Worm (Caenorhabditis elegans) whole organism, late embryonic: ENCODE results near the gene sulp-2.

Source experiments
- C08G9.2 ChIP-seq: sonication (generic microtip); optimal IDR thresholded peaks from 2 replicates; lab custom pipeline; 2016; ENCODE audit warnings: mild to moderate bottlenecking, missing genetic modification characterization, moderate library complexity, missing compliant biosample characterization
- T23F11.4 ChIP-seq: fragments of 200-800 bp; sonication (Bioruptor generic); optimal IDR thresholded peaks from 2 replicates; lab custom pipeline; 2018; ENCODE audit warnings: mild to moderate bottlenecking, missing genetic modification characterization, missing compliant biosample characterization
- ahr-1 ChIP-seq: sonication (generic microtip); optimal IDR thresholded peaks from 2 replicates; lab custom pipeline; 2016; ENCODE audit warnings: missing genetic modification characterization, missing compliant biosample characterization
- ceh-18 ChIP-seq: sonication (generic microtip); optimal IDR thresholded peaks from 2 replicates; lab custom pipeline; 2016; ENCODE audit warnings: missing genetic modification characterization, missing compliant biosample characterization
- ceh-19 ChIP-seq: fragments of 200-800 bp; sonication (Bioruptor generic); optimal IDR thresholded peaks from 2 replicates; lab custom pipeline; 2018; ENCODE audit warnings: mild to moderate bottlenecking, missing genetic modification characterization, missing compliant biosample characterization
- ceh-22 ChIP-seq: sonication (generic microtip); optimal IDR thresholded peaks from 2 replicates; lab custom pipeline; 2017; ENCODE audit warnings: missing biosample characterization, missing genetic modification characterization
- ceh-48 ChIP-seq: sonication (generic microtip); optimal IDR thresholded peaks from 2 replicates; lab custom pipeline; 2016; ENCODE audit warnings: missing genetic modification characterization, inconsistent platforms, missing compliant biosample characterization
- dmd-4 ChIP-seq: sonication (generic microtip); optimal IDR thresholded peaks from 2 replicates; lab custom pipeline; 2016; ENCODE audit warnings: borderline replicate concordance, missing genetic modification characterization, missing compliant biosample characterization
- elt-2 ChIP-seq: sonication (generic microtip); optimal IDR thresholded peaks from 2 replicates; lab custom pipeline; 2016; ENCODE audit warnings: missing genetic modification reagents, missing genetic modification characterization, missing compliant biosample characterization
- ets-4 ChIP-seq: sonication (generic microtip); optimal IDR thresholded peaks from 2 replicates; lab custom pipeline; 2016; ENCODE audit warnings: missing genetic modification characterization, missing compliant biosample characterization
- eyg-1 ChIP-seq: sonication (generic microtip); optimal IDR thresholded peaks from 2 replicates; lab custom pipeline; 2016; ENCODE audit warnings: missing genotype, missing genetic modification characterization, missing compliant biosample characterization
- fax-1 ChIP-seq: sonication (generic microtip); optimal IDR thresholded peaks from 2 replicates; lab custom pipeline; 2016; ENCODE audit warnings: missing genotype, missing genetic modification characterization, missing compliant biosample characterization
- fkh-6 ChIP-seq: sonication (generic microtip); optimal IDR thresholded peaks from 2 replicates; lab custom pipeline; 2016; ENCODE audit warnings: missing genetic modification characterization, missing compliant biosample characterization
- gmeb-2 ChIP-seq: sonication (generic microtip); optimal IDR thresholded peaks from 2 replicates; lab custom pipeline; 2016; ENCODE audit warnings: missing genetic modification characterization, inconsistent platforms, missing compliant biosample characterization
- hlh-15 ChIP-seq: sonication (generic microtip); optimal IDR thresholded peaks from 2 replicates; lab custom pipeline; 2016; ENCODE audit warnings: missing genetic modification characterization, missing compliant biosample characterization
- hlh-30 ChIP-seq: sonication (generic microtip); optimal IDR thresholded peaks from 2 replicates; lab custom pipeline; 2017; ENCODE audit warnings: antibody characterized with exemption, missing genetic modification characterization, missing compliant biosample characterization; ENCODE audit not compliant: insufficient read depth
- hlh-6 ChIP-seq: sonication (generic microtip); optimal IDR thresholded peaks from 2 replicates; lab custom pipeline; 2016; ENCODE audit warnings: missing genotype, missing genetic modification characterization, missing compliant biosample characterization
- hlh-8 ChIP-seq: sonication (generic microtip); optimal IDR thresholded peaks from 2 replicates; lab custom pipeline; 2016; ENCODE audit warnings: missing genotype, missing genetic modification characterization, missing compliant biosample characterization
- lim-6 ChIP-seq: sonication (generic microtip); optimal IDR thresholded peaks from 2 replicates; lab custom pipeline; 2016; ENCODE audit warnings: missing genetic modification characterization, missing compliant biosample characterization
- lin-11 ChIP-seq: fragments of 200-800 bp; sonication (Bioruptor generic); optimal IDR thresholded peaks from 2 replicates; lab custom pipeline; 2018; ENCODE audit warnings: mild to moderate bottlenecking, missing genetic modification characterization, missing compliant biosample characterization
- npax-4 ChIP-seq: sonication (generic microtip); optimal IDR thresholded peaks from 2 replicates; lab custom pipeline; 2016; ENCODE audit warnings: missing genetic modification characterization, missing compliant biosample characterization
- pag-3 ChIP-seq: sonication (generic microtip); optimal IDR thresholded peaks from 2 replicates; lab custom pipeline; 2016; ENCODE audit warnings: missing compliant biosample characterization, missing genetic modification characterization, borderline replicate concordance
- pax-1 ChIP-seq: fragments of 150-350 bp; optimal IDR thresholded peaks from 2 replicates; lab custom pipeline; 2014; ENCODE audit warnings: missing biosample characterization, missing genetic modification characterization
- ref-2 ChIP-seq: sonication (generic microtip); optimal IDR thresholded peaks from 2 replicates; lab custom pipeline; 2016; ENCODE audit warnings: missing genetic modification characterization, missing compliant biosample characterization
- rnt-1 ChIP-seq: sonication (generic microtip); optimal IDR thresholded peaks from 2 replicates; lab custom pipeline; 2016; ENCODE audit warnings: missing genetic modification characterization, missing compliant biosample characterization
- tbx-2 ChIP-seq: sonication (generic microtip); optimal IDR thresholded peaks from 2 replicates; lab custom pipeline; 2016; ENCODE audit warnings: missing genetic modification characterization, missing compliant biosample characterization
- ttx-3 ChIP-seq: sonication (generic microtip); optimal IDR thresholded peaks from 2 replicates; lab custom pipeline; 2016; ENCODE audit warnings: missing genetic modification reagents, missing genetic modification characterization, missing compliant biosample characterization
- unc-55 ChIP-seq: sonication (generic microtip); optimal IDR thresholded peaks from 2 replicates; lab custom pipeline; 2017; ENCODE audit warnings: missing biosample characterization, missing genetic modification reagents, missing genetic modification characterization

sulp-2 gene

ce11 chrX:5645606-5646005 lies 46.5 kb upstream of the sulp-2 start:
- TF ChIP-seq elt-2, result peak; percentile 15
- TF ChIP-seq ahr-1, result no peak
- TF ChIP-seq ref-2 (tag; lab: Kevin White, UChicago), result no peak
- TF ChIP-seq lin-11 (tag; lab: Kevin White, UChicago), result no peak
- TF ChIP-seq npax-4, result no peak

ce11 chrX:5644112-5644511 lies 45.0 kb upstream of the sulp-2 start:
- no peak for TF ChIP-seq ets-4
- no peak for TF ChIP-seq C08G9.2
- no peak for TF ChIP-seq hlh-15 (tag; lab: Kevin White, UChicago)

ce11 chrX:5641315-5641714 lies 42.2 kb upstream of the sulp-2 start, which contains the start of gene T22B7.4:
T22B7.4 (minus strand) TSS chrX:5641415.
- TF ChIP-seq dmd-4 (peak; percentile 11), ttx-3 (no peak), fax-1 (no peak), gmeb-2 (no peak)

ce11 chrX:5639562-5639961 lies 40.4 kb upstream of the sulp-2 start:
- TF ChIP-seq rnt-1 (tag; lab: Kevin White, UChicago) (no peak), ceh-19 (GFP tag; lab: Kevin White, UChicago) (no peak), hlh-8 (no peak), gmeb-2 (no peak)

- TF ChIP-seq unc-55, result no peak
- no peak for TF ChIP-seq ahr-1
- TF ChIP-seq pax-1 (tag; lab: Kevin White, UChicago), result no peak
- TF ChIP-seq dmd-4, result no peak
These were observed 32.5 kb upstream of the sulp-2 start, which contains the start of gene T22B7.8 for ce11 chrX:5631626-5632025. T22B7.8 (plus strand) TSS chrX:5631926.

ce11 chrX:5631008-5631407 lies 31.9 kb upstream of the sulp-2 start:
- TF ChIP-seq pag-3 (tag; lab: Kevin White, UChicago) (no peak), fkh-6 (tag; lab: Kevin White, UChicago) (no peak), ttx-3 (no peak), T23F11.4 (no peak), hlh-30 (tag; lab: Kevin White, UChicago) (no peak), ceh-18 (tag; lab: Kevin White, UChicago) (no peak), unc-55 (no peak), hlh-6 (tag; lab: Kevin White, UChicago) (no peak), tbx-2 (tag; lab: Kevin White, UChicago) (no peak), lim-6 (tag; lab: Kevin White, UChicago) (no peak), ceh-48 (tag; lab: Kevin White, UChicago) (no peak), C08G9.2 (no peak), ceh-22 (tag; lab: Kevin White, UChicago) (no peak)

- peak; percentile 9 for TF ChIP-seq hlh-30 (tag; lab: Kevin White, UChicago)
- no peak for TF ChIP-seq fkh-6 (tag; lab: Kevin White, UChicago)
These were observed 30.8 kb upstream of the sulp-2 start, which contains the start of gene argn-1 for ce11 chrX:5629941-5630340. argn-1 (plus strand) TSS chrX:5630023.

ce11 chrX:5628432-5628977 lies 29.4 kb upstream of the sulp-2 start:
- TF ChIP-seq eyg-1 (tag; lab: Kevin White, UChicago), result no peak
- TF ChIP-seq dmd-4, result no peak
- TF ChIP-seq T23F11.4, result no peak
